Fruit fly (Drosophila melanogaster): ENCODE measurements around the gene Eaf6.

dm6 chr3L:5643733-5644132 is 35.6 kb upstream of the Eaf6 start:
- TF ChIP-seq CG32264 (GFP tag; optimal IDR thresholded peaks at IDR 0.05) (no peak), CG9705 (GFP tag; optimal IDR thresholded peaks at IDR 0.05) (no peak), CrebA (GFP tag; optimal IDR thresholded peaks at IDR 0.05; ENCODE audit: borderline replicate concordance) (no peak), ey (GFP tag; optimal IDR thresholded peaks at IDR 0.05) (no peak)
